Fruit fly (Drosophila melanogaster) whole organism, prepupa: ENCODE results near the gene CG11670.
A peak's percentile ranks its signal among the peaks of the same experiment; 100 is the strongest.

Experiments used
- CG34406 ChIP-seq: fragments of 200-800 bp; sonication (Bioruptor generic); optimal IDR thresholded peaks from 3 replicates; lab custom pipeline; 2016; ENCODE audit warnings: missing biosample characterization, missing genetic modification characterization
- CG7368 ChIP-seq: fragments of 200-800 bp; sonication (Bioruptor generic); optimal IDR thresholded peaks from 3 replicates; lab custom pipeline; 2016; ENCODE audit warnings: missing biosample characterization, missing genetic modification characterization
- Eip78C ChIP-seq: fragments of 200-800 bp; sonication (Bioruptor generic); peaks from one replicate; lab custom pipeline; 2016; ENCODE audit warnings: missing biosample characterization, missing genetic modification characterization
- Hr38 ChIP-seq: sonication (Bioruptor generic); optimal IDR thresholded peaks from 2 replicates; lab custom pipeline; 2016; ENCODE audit warnings: missing biosample characterization, missing genetic modification characterization
- fd59A ChIP-seq: fragments of 200-800 bp; sonication (Bioruptor generic); optimal IDR thresholded peaks from 2 replicates; lab custom pipeline; 2017; ENCODE audit warnings: missing biosample characterization, mild to moderate bottlenecking, missing genetic modification characterization, missing genetic modification reagents

dm6 chr3R:13088395-13088794, 46.5 kb downstream of the CG11670 start, which contains the start of gene timeout:
- no peak for TF ChIP-seq CG34406 (GFP tag; lab: Kevin White, UChicago)
- TF ChIP-seq Hr38 (GFP tag; lab: Kevin White, UChicago): no peak
- TF ChIP-seq fd59A: no peak
- TF ChIP-seq Eip78C (GFP tag; lab: Kevin White, UChicago): peak; percentile 56
- no peak for TF ChIP-seq CG7368 (GFP tag; lab: Kevin White, UChicago)
